Worm (Caenorhabditis elegans) whole organism, L3 larva: ENCODE measurements around the gene F48G7.12.

ENCODE experiments used
- nhr-28 ChIP-seq: fragments of 150-350 bp; optimal IDR thresholded peaks from 2 replicates; lab custom pipeline; 2014; ENCODE audit warnings: missing biosample characterization, missing genetic modification characterization
- sea-2 ChIP-seq: fragments of 150-350 bp; sonication (generic microtip); optimal IDR thresholded peaks from 4 replicates; lab custom pipeline; 2014; ENCODE audit warnings: missing biosample characterization, missing genetic modification reagents, missing genetic modification characterization
- unc-39 ChIP-seq: sonication (generic microtip); optimal IDR thresholded peaks from 4 replicates; lab custom pipeline; 2017; ENCODE audit warnings: missing biosample characterization, missing genetic modification characterization

DNA sequence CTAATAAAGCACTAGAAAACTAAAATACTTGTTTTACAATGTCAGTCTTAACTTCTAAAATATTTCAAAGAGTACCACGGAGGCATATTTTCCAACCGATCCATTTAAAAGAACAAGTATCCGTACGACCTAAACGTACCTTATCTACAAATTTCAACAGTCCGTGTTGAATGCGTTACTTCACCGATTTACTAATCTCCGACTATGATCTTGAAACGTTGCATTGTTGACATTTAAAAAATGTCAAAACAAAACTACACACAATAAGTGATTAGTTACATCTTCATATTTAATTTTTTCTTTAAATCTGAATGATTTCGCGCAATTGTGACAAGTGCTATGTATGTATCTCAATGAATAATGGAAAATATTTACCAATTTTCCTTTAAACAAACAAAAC, 48.2 kb downstream of the F48G7.12 start:
- TF ChIP-seq sea-2 (GFP tag; lab: Kevin White, UChicago) (no peak), nhr-28 (no peak), unc-39 (no peak)
